Worm (Caenorhabditis elegans): ENCODE measurements around the gene dct-14.

The dct-14 gene

DNA sequence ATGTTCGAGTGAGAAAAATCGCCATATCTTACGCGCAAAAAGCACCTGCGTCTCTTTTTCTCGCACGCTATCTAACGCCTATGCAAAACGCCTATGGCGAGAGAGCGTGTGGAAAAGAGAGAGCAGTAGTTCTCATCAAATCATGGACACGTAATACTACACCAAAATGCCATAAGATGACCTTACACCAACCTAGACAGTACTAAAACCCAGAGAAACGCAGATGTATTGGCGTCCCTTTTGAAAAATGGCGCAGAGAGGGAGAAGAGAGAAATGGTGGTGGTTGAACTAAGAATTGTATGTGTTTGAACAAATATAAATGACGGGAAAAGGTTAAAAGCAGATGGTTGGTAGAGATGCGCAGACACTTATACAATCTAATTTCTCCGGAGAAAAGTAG is 38.8 kb upstream of the dct-14 start, which contains the start of gene Y38H6C.16:
Y38H6C.16 (minus strand) TSS at position 293 of the 400 bp plus-strand sequence.
- no peak for TF ChIP-seq pqm-1 (tag; optimal IDR thresholded peaks at IDR 0.05)
- TF ChIP-seq nhr-237 (tag; optimal IDR thresholded peaks at IDR 0.05): no peak
- TF ChIP-seq lsy-2 (tag; optimal IDR thresholded peaks at IDR 0.05): peak in 1 of 2 experiments; percentile 19
- TF ChIP-seq lin-13 (GFP tag; optimal IDR thresholded peaks at IDR 0.05): no peak
- TF ChIP-seq nhr-76 (tag; optimal IDR thresholded peaks at IDR 0.05): no peak
- no peak for TF ChIP-seq mef-2 (tag; optimal IDR thresholded peaks at IDR 0.05)
- no peak for TF ChIP-seq jun-1 (tag; optimal IDR thresholded peaks at IDR 0.05)
- no peak for TF ChIP-seq fos-1 (tag; optimal IDR thresholded peaks at IDR 0.05)
- TF ChIP-seq fkh-4 (tag; optimal IDR thresholded peaks at IDR 0.05; ENCODE audit: borderline replicate concordance): no peak
- TF ChIP-seq zag-1 (tag; optimal IDR thresholded peaks at IDR 0.05): no peak
- TF ChIP-seq ztf-4 (tag; optimal IDR thresholded peaks at IDR 0.05): no peak
- no peak for TF ChIP-seq nhr-77 (tag; optimal IDR thresholded peaks at IDR 0.05)
- TF ChIP-seq lin-14 (GFP tag; optimal IDR thresholded peaks at IDR 0.05): no peak
- TF ChIP-seq elt-2 (tag; optimal IDR thresholded peaks at IDR 0.05): no peak
- TF ChIP-seq unc-30 (tag; optimal IDR thresholded peaks at IDR 0.05): no peak
- no peak for TF ChIP-seq ama-1 (optimal IDR thresholded peaks at IDR 0.05)
- no peak for TF ChIP-seq ces-1 (GFP tag; optimal IDR thresholded peaks at IDR 0.05)
- TF ChIP-seq nhr-47 (tag; optimal IDR thresholded peaks at IDR 0.05): peak; percentile 13
- TF ChIP-seq ceh-90 (tag; optimal IDR thresholded peaks at IDR 0.05): no peak
- no peak for TF ChIP-seq nhr-20 (tag; optimal IDR thresholded peaks at IDR 0.05)
- TF ChIP-seq C16A3.4 (tag; optimal IDR thresholded peaks at IDR 0.05): no peak
- TF ChIP-seq nhr-71 (tag; optimal IDR thresholded peaks at IDR 0.05): no peak
- no peak for TF ChIP-seq dsc-1 (tag; optimal IDR thresholded peaks at IDR 0.05)
- no peak for TF ChIP-seq efl-3 (GFP tag; optimal IDR thresholded peaks at IDR 0.05)
- TF ChIP-seq lin-35 (GFP tag; optimal IDR thresholded peaks at IDR 0.05): peak in 1 of 2 experiments; percentile 20
- peak; percentile 73 for TF ChIP-seq nhr-85 (tag)
- TF ChIP-seq efl-1 (optimal IDR thresholded peaks at IDR 0.05): peak; percentile 12 to 19
- peak in 1 of 2 experiments; percentile 83 for TF ChIP-seq efl-1 (GFP tag; optimal IDR thresholded peaks at IDR 0.05 in 1 of 2)
- no peak for TF ChIP-seq ceh-63 (GFP tag; optimal IDR thresholded peaks at IDR 0.05)
- TF ChIP-seq grh-1 (GFP tag; IDR thresholded peaks at IDR 0.05): no peak
- TF ChIP-seq sox-4 (tag; optimal IDR thresholded peaks at IDR 0.05): no peak
- no peak for TF ChIP-seq nhr-19 (GFP tag; conservative IDR thresholded peaks at IDR 0.05)
- no peak for TF ChIP-seq ceh-88 (GFP tag; IDR thresholded peaks at IDR 0.05)
- no peak for TF ChIP-seq skn-1 (tag; optimal IDR thresholded peaks at IDR 0.05)
- TF ChIP-seq hpl-2 (GFP tag; optimal IDR thresholded peaks at IDR 0.05): no peak
- no peak for TF ChIP-seq lir-3 (tag; optimal IDR thresholded peaks at IDR 0.05; ENCODE audit: poor library complexity)
- TF ChIP-seq dpl-1 (GFP tag; optimal IDR thresholded peaks at IDR 0.05): peak in 1 of 3 experiments; percentile 25
- TF ChIP-seq F16B12.6 (tag; optimal IDR thresholded peaks at IDR 0.05): peak; percentile 16
- peak; percentile 14 for TF ChIP-seq xbp-1 (tag; optimal IDR thresholded peaks at IDR 0.05)
- no peak for TF ChIP-seq ceh-8 (GFP tag; optimal IDR thresholded peaks at IDR 0.05)
- no peak for TF ChIP-seq snpc-4 (tag; optimal IDR thresholded peaks at IDR 0.05)
- no peak for TF ChIP-seq nhr-12 (tag; optimal IDR thresholded peaks at IDR 0.05)
- TF ChIP-seq ztf-11 (tag; optimal IDR thresholded peaks at IDR 0.05): no peak
- no peak for TF ChIP-seq nhr-90 (tag; optimal IDR thresholded peaks at IDR 0.05; ENCODE audit: poor library complexity)
- peak; percentile 67 for TF ChIP-seq blmp-1 (tag; optimal IDR thresholded peaks at IDR 0.05)
- TF ChIP-seq mep-1 (tag; optimal IDR thresholded peaks at IDR 0.05): peak; percentile 25
- TF ChIP-seq nhr-11 (tag; optimal IDR thresholded peaks at IDR 0.05): no peak
- peak; percentile 21 for TF ChIP-seq snu-23 (GFP tag; optimal IDR thresholded peaks at IDR 0.05)
- TF ChIP-seq sup-37 (GFP tag; optimal IDR thresholded peaks at IDR 0.05): no peak

All from whole organism, L1 larva.